Worm (Caenorhabditis elegans) whole organism, L4/young adult: ENCODE data around the gene ZK971.1.

Source experiments
- W03F9.2 ChIP-seq: fragments of 150-350 bp; optimal IDR thresholded peaks from 2 replicates; lab custom pipeline; 2014; ENCODE audit warnings: missing biosample characterization, missing genetic modification characterization
- dao-5 ChIP-seq: sonication (generic microtip); optimal IDR thresholded peaks from 2 replicates; lab custom pipeline; 2016; ENCODE audit warnings: missing genotype, missing genetic modification characterization, moderate library complexity, missing compliant biosample characterization
- him-1 ChIP-seq: sonication (generic microtip); optimal IDR thresholded peaks from 2 replicates; lab custom pipeline; 2016; ENCODE audit warnings: missing genotype, missing genetic modification reagents, missing genetic modification characterization, missing compliant biosample characterization

Gene ZK971.1

ce11 chrII:10279561-10279960 lies at the start of gene ZK971.1:
Gene ZK971.1 (minus strand): TSS chrII:10279661.
- no peak for TF ChIP-seq W03F9.2 (tag; lab: Kevin White, UChicago)
- TF ChIP-seq him-1 (tag; lab: Kevin White, UChicago): no peak
- no peak for TF ChIP-seq dao-5

ce11 chrII:10325615-10326232 lies 46.3 kb upstream of the ZK971.1 start, which contains the start of gene appg-1:
Gene appg-1 (plus strand): TSS chrII:10326041.
- TF ChIP-seq him-1 (tag; lab: Kevin White, UChicago) (no peak), dao-5 (no peak), W03F9.2 (tag; lab: Kevin White, UChicago) (no peak)

- TF ChIP-seq dao-5: no peak
- TF ChIP-seq W03F9.2 (tag; lab: Kevin White, UChicago): no peak
- TF ChIP-seq him-1 (tag; lab: Kevin White, UChicago): no peak
These were observed 41.9 kb upstream of the ZK971.1 start, which contains the start of gene idpp-4 for ce11 chrII:10321410-10321809. Gene idpp-4 (plus strand): TSS chrII:10321460.

ce11 chrII:10317007-10317406 lies 37.5 kb upstream of the ZK971.1 start, which contains the start of gene M02G9.4:
Gene M02G9.4 (plus strand): TSS chrII:10317307.
- TF ChIP-seq dao-5: no peak
- TF ChIP-seq him-1 (tag; lab: Kevin White, UChicago): no peak
- TF ChIP-seq W03F9.2 (tag; lab: Kevin White, UChicago): no peak

- TF ChIP-seq him-1 (tag; lab: Kevin White, UChicago) (no peak), dao-5 (no peak), W03F9.2 (tag; lab: Kevin White, UChicago) (no peak)
These were observed 36.7 kb upstream of the ZK971.1 start, which contains the start of gene gcy-5 for ce11 chrII:10316119-10316518. Gene gcy-5 (minus strand): TSS chrII:10316219.

- TF ChIP-seq him-1 (tag; lab: Kevin White, UChicago): no peak
- no peak for TF ChIP-seq W03F9.2 (tag; lab: Kevin White, UChicago)
- no peak for TF ChIP-seq dao-5
These were observed 35.8 kb upstream of the ZK971.1 start, which contains the start of gene idpp-8 for ce11 chrII:10315252-10315651. Gene idpp-8 (plus strand): TSS chrII:10315552.

- no peak for TF ChIP-seq W03F9.2 (tag; lab: Kevin White, UChicago)
- TF ChIP-seq dao-5: no peak
- TF ChIP-seq him-1 (tag; lab: Kevin White, UChicago): no peak
These were observed 32.5 kb upstream of the ZK971.1 start, which contains the start of gene srlf-34 for ce11 chrII:10311973-10312372. Gene srlf-34 (plus strand): TSS chrII:10312293.

ce11 chrII:10309337-10309736 lies 29.9 kb upstream of the ZK971.1 start, which contains the start of gene ZK970.8:
Gene ZK970.8 (plus strand): TSS chrII:10309637.
- no peak for TF ChIP-seq dao-5
- no peak for TF ChIP-seq him-1 (tag; lab: Kevin White, UChicago)
- TF ChIP-seq W03F9.2 (tag; lab: Kevin White, UChicago): no peak

ce11 chrII:10308726-10309125 lies 29.3 kb upstream of the ZK971.1 start, which contains the start of gene gcy-4:
Gene gcy-4 (minus strand): TSS chrII:10308826.
- TF ChIP-seq him-1 (tag; lab: Kevin White, UChicago) (no peak), W03F9.2 (tag; lab: Kevin White, UChicago) (no peak), dao-5 (no peak)

- TF ChIP-seq him-1 (tag; lab: Kevin White, UChicago) (no peak), W03F9.2 (tag; lab: Kevin White, UChicago) (peak; percentile 56), dao-5 (no peak)
These were observed 24.2 kb upstream of the ZK971.1 start, which contains the start of gene vha-9 for ce11 chrII:10303663-10304115. Gene vha-9 (minus strand): TSS chrII:10303713.

ce11 chrII:10302646-10303045 lies 23.2 kb upstream of the ZK971.1 start, which contains the start of gene clpp-1:
Gene clpp-1 (minus strand): TSS chrII:10302842.
- TF ChIP-seq dao-5 (no peak), W03F9.2 (tag; lab: Kevin White, UChicago) (no peak), him-1 (tag; lab: Kevin White, UChicago) (no peak)

- TF ChIP-seq him-1 (tag; lab: Kevin White, UChicago) (peak; percentile 59), dao-5 (no peak), W03F9.2 (tag; lab: Kevin White, UChicago) (peak; percentile 84)
These were observed 21.5 kb upstream of the ZK971.1 start, which contains the start of gene mdt-22 for ce11 chrII:10300954-10301353. Gene mdt-22 (plus strand): TSS chrII:10301216.

ce11 chrII:10300082-10300749 lies 20.8 kb upstream of the ZK971.1 start, which contains the start of gene nep-26:
Gene nep-26 (minus strand): TSS chrII:10300132.
- TF ChIP-seq him-1 (tag; lab: Kevin White, UChicago) (no peak), dao-5 (no peak), W03F9.2 (tag; lab: Kevin White, UChicago) (no peak)
